Worm (Caenorhabditis elegans): ENCODE data around the gene shk-1.
A peak's percentile ranks its signal among the peaks of the same experiment; 100 is the strongest.

shk-1 gene

ce11 chrII:9787395-9788152 lies 29.5 kb downstream of the shk-1 start, which contains the start of gene cyp-13A2 (continued):
- TF ChIP-seq lin-39 (tag; optimal IDR thresholded peaks at IDR 0.05) (no peak), lim-7 (GFP tag; IDR thresholded peaks at IDR 0.05) (no peak), ctbp-1 (GFP tag; IDR thresholded peaks at IDR 0.05) (no peak), unc-62 (GFP tag; optimal IDR thresholded peaks at IDR 0.05 in 1 of 2) (peak in 1 of 2 experiments; percentile 91), unc-62 (tag; optimal IDR thresholded peaks at IDR 0.05) (no peak), T20F7.1 (GFP tag; optimal IDR thresholded peaks at IDR 0.05) (peak; percentile 16), lin-38 (GFP tag; IDR thresholded peaks at IDR 0.05) (no peak), nhr-28 (tag; optimal IDR thresholded peaks at IDR 0.05) (peak; percentile 86), hmg-1.1 (GFP tag; IDR thresholded peaks at IDR 0.05) (no peak), lin-1 (GFP tag; IDR thresholded peaks at IDR 0.05) (no peak), ztf-11 (tag; optimal IDR thresholded peaks at IDR 0.05) (no peak), duxl-1 (tag; optimal IDR thresholded peaks at IDR 0.05; ENCODE audit: poor library complexity) (no peak), daf-19 (GFP tag; conservative IDR thresholded peaks at IDR 0.05) (no peak), aly-2 (tag; optimal IDR thresholded peaks at IDR 0.05) (no peak), fos-1 (tag; optimal IDR thresholded peaks at IDR 0.05) (no peak), nhr-77 (tag; optimal IDR thresholded peaks at IDR 0.05) (peak; percentile 15), R02D3.7 (tag; optimal IDR thresholded peaks at IDR 0.05) (no peak), gei-8 (GFP tag; optimal IDR thresholded peaks at IDR 0.05) (no peak), nhr-237 (tag; optimal IDR thresholded peaks at IDR 0.05) (no peak), ceh-20 (GFP tag; IDR thresholded peaks at IDR 0.05) (no peak; the same call in 1 of the 2 replicates), sdz-12 (GFP tag; optimal IDR thresholded peaks at IDR 0.05) (no peak), nhr-10 (tag; optimal IDR thresholded peaks at IDR 0.05) (peak; percentile 57), ceh-62 (tag; optimal IDR thresholded peaks at IDR 0.05) (no peak), madf-5 (GFP tag; IDR thresholded peaks at IDR 0.05) (no peak), attf-4 (tag; optimal IDR thresholded peaks at IDR 0.05) (no peak), unc-130 (GFP tag; optimal IDR thresholded peaks at IDR 0.05) (no peak), ZK546.5 (tag; optimal IDR thresholded peaks at IDR 0.05) (no peak), daf-8 (GFP tag; IDR thresholded peaks at IDR 0.05) (no peak), mdt-29 (GFP tag; IDR thresholded peaks at IDR 0.05) (no peak), snpc-4 (tag; optimal IDR thresholded peaks at IDR 0.05) (peak; percentile 83), nhr-41 (GFP tag; IDR thresholded peaks at IDR 0.05) (no peak), aha-1 (tag) (no peak), lin-13 (GFP tag; optimal IDR thresholded peaks at IDR 0.05) (peak; percentile 5), F26F4.8 (GFP tag; conservative IDR thresholded peaks at IDR 0.05) (no peak), jun-1 (tag; optimal IDR thresholded peaks at IDR 0.05) (no peak), ztf-7 (tag; optimal IDR thresholded peaks at IDR 0.05) (no peak), cey-2 (tag; optimal IDR thresholded peaks at IDR 0.05; ENCODE audit: borderline replicate concordance, insufficient read depth) (no peak), tra-1 (GFP tag; IDR thresholded peaks at IDR 0.05) (peak; percentile 27; the same call in 1 of the 2 replicates), ceh-32 (tag; optimal IDR thresholded peaks at IDR 0.05; ENCODE audit: poor library complexity) (no peak), ceh-82 (tag; optimal IDR thresholded peaks at IDR 0.05) (no peak), ceh-28 (tag; optimal IDR thresholded peaks at IDR 0.05) (no peak), nhr-76 (tag; optimal IDR thresholded peaks at IDR 0.05) (no peak), nhr-111 (GFP tag; optimal IDR thresholded peaks at IDR 0.05) (no peak), D1046.2 (GFP tag; IDR thresholded peaks at IDR 0.05) (no peak), lir-3 (tag; optimal IDR thresholded peaks at IDR 0.05) (no peak), zag-1 (tag; optimal IDR thresholded peaks at IDR 0.05) (no peak), dmd-9 (GFP tag; IDR thresholded peaks at IDR 0.05) (no peak), madf-9 (GFP tag; conservative IDR thresholded peaks at IDR 0.05) (no peak), arid-1 (GFP tag; conservative IDR thresholded peaks at IDR 0.05) (no peak), unc-39 (tag; optimal IDR thresholded peaks at IDR 0.05) (no peak), php-3 (GFP tag; IDR thresholded peaks at IDR 0.05) (peak; percentile 64), Y75B8A.6 (GFP tag; IDR thresholded peaks at IDR 0.05) (no peak)

Data from whole organism, L4 larva.